Worm (Caenorhabditis elegans): ENCODE measurements around the gene W08E12.6.

ce11 chrIV:3341170-3341569 is 42.8 kb downstream of the W08E12.6 start, which contains the start of gene F42A6.2:
- TF ChIP-seq ref-1 (GFP tag; conservative IDR thresholded peaks at IDR 0.05) (no peak), med-1 (GFP tag; optimal IDR thresholded peaks at IDR 0.05; ENCODE audit: insufficient read depth) (no peak), klf-2 (GFP tag; conservative IDR thresholded peaks at IDR 0.05) (no peak), cog-1 (tag; optimal IDR thresholded peaks at IDR 0.05) (no peak), flt-1 (GFP tag; IDR thresholded peaks at IDR 0.05) (no peak), ztf-29 (GFP tag; IDR thresholded peaks at IDR 0.05) (no peak), ztf-23 (GFP tag; IDR thresholded peaks at IDR 0.05) (no peak)
